Fruit fly (Drosophila melanogaster) whole organism, embryonic: ENCODE results near the gene fru.

Experiments
- B-H1 ChIP-seq: fragments of 200-800 bp; sonication (Bioruptor generic); IDR thresholded peaks from 3 replicates; pipeline ENCODE4 v1.3.6; 2022; ENCODE audit warnings: missing biosample characterization, missing genetic modification characterization
- CG10366 ChIP-seq: fragments of 200-800 bp; sonication (Bioruptor generic); IDR thresholded peaks from 2 replicates; pipeline ENCODE4 v1.3.6; 2022; ENCODE audit warnings: missing biosample characterization, missing genetic modification characterization
- CG10565 ChIP-seq: fragments of 200-800 bp; sonication (Bioruptor generic); optimal IDR thresholded peaks from 3 replicates; lab custom pipeline; 2016; ENCODE audit warnings: missing biosample characterization, mild to moderate bottlenecking, missing genetic modification characterization
- CG10959 ChIP-seq: fragments of 200-800 bp; sonication (Bioruptor generic); IDR thresholded peaks from 2 replicates; pipeline ENCODE4 v1.3.6; 2022; ENCODE audit warnings: missing biosample characterization, missing genetic modification characterization
- CG10979 ChIP-seq: fragments of 200-800 bp; sonication (Bioruptor generic); optimal IDR thresholded peaks from 2 replicates; lab custom pipeline; 2018; ENCODE audit warnings: missing biosample characterization, mild to moderate bottlenecking, missing genetic modification characterization, moderate library complexity
- CG11723 ChIP-seq: fragments of 200-800 bp; sonication (Bioruptor generic); optimal IDR thresholded peaks from 2 replicates; lab custom pipeline; 2017; ENCODE audit warnings: missing biosample characterization, mild to moderate bottlenecking, missing genetic modification characterization
- CG16815 ChIP-seq: fragments of 200-800 bp; sonication (Bioruptor generic); optimal IDR thresholded peaks from 3 replicates; lab custom pipeline; 2017; ENCODE audit warnings: missing biosample characterization, mild to moderate bottlenecking, missing genetic modification characterization
- CG16863 ChIP-seq: fragments of 200-800 bp; sonication (Bioruptor generic); optimal IDR thresholded peaks from 3 replicates; lab custom pipeline; 2016; ENCODE audit warnings: missing biosample characterization, missing genetic modification characterization
- CG2712 ChIP-seq: fragments of 200-800 bp; optimal IDR thresholded peaks from 3 replicates; lab custom pipeline; 2019; ENCODE audit warnings: missing biosample characterization, mild to moderate bottlenecking, missing genetic modification characterization, moderate library complexity
- CG30403 ChIP-seq: fragments of 200-800 bp; sonication (Bioruptor generic); optimal IDR thresholded peaks from 3 replicates; lab custom pipeline; 2016; ENCODE audit warnings: missing biosample characterization, missing genetic modification characterization
- CG31388 ChIP-seq: fragments of 200-800 bp; sonication (Bioruptor generic); optimal IDR thresholded peaks from 2 replicates; lab custom pipeline; 2016; ENCODE audit warnings: missing biosample characterization, missing genetic modification characterization
- CG32532 ChIP-seq: fragments of 200-800 bp; sonication (Bioruptor generic); IDR thresholded peaks from 2 replicates; pipeline ENCODE4 v1.3.6; 2022; ENCODE audit warnings: missing biosample characterization, missing genetic modification characterization
- CG32767 ChIP-seq: fragments of 200-800 bp; sonication (Bioruptor generic); IDR thresholded peaks from 2 replicates; pipeline ENCODE4 v1.3.6; 2022; ENCODE audit warnings: missing biosample characterization, missing genetic modification characterization
- CG34376 ChIP-seq: fragments of 200-800 bp; sonication (Bioruptor generic); optimal IDR thresholded peaks from 2 replicates; lab custom pipeline; 2018; ENCODE audit warnings: missing biosample characterization, mild to moderate bottlenecking, missing genetic modification characterization
- CG4282 ChIP-seq: fragments of 200-800 bp; sonication (Bioruptor generic); optimal IDR thresholded peaks from 2 replicates; lab custom pipeline; 2016; ENCODE audit warnings: missing biosample characterization, missing genetic modification characterization
- CG4730 ChIP-seq: fragments of 200-800 bp; sonication (Bioruptor generic); IDR thresholded peaks from 2 replicates; pipeline ENCODE4 v1.3.6; 2022; ENCODE audit warnings: missing biosample characterization, missing genetic modification characterization
- CG4854 ChIP-seq: fragments of 200-800 bp; sonication (Bioruptor generic); optimal IDR thresholded peaks from 2 replicates; lab custom pipeline; 2016; ENCODE audit warnings: missing biosample characterization, missing genetic modification characterization, inconsistent platforms
- CG8281 ChIP-seq: fragments of 200-800 bp; sonication (Bioruptor generic); optimal IDR thresholded peaks from 2 replicates; lab custom pipeline; 2018; ENCODE audit warnings: missing biosample characterization, mild to moderate bottlenecking, missing genetic modification characterization, moderate library complexity
- CG8765 ChIP-seq: fragments of 200-800 bp; sonication (Bioruptor generic); IDR thresholded peaks from 2 replicates; pipeline ENCODE4 v1.3.6; 2022; ENCODE audit warnings: missing biosample characterization, missing genetic modification characterization
- CG8924 ChIP-seq: fragments of 200-800 bp; optimal IDR thresholded peaks from 3 replicates; lab custom pipeline; 2019; ENCODE audit warnings: missing biosample characterization, mild to moderate bottlenecking, missing genetic modification characterization, moderate library complexity
- CG9932 ChIP-seq: fragments of 200-800 bp; sonication (Bioruptor generic); IDR thresholded peaks from 2 replicates; pipeline ENCODE4 v1.3.6; 2022; ENCODE audit warnings: missing biosample characterization, missing genetic modification characterization
- Deaf1 ChIP-seq: fragments of 200-800 bp; optimal IDR thresholded peaks from 3 replicates; lab custom pipeline; 2019; ENCODE audit warnings: missing biosample characterization, mild to moderate bottlenecking, missing genetic modification characterization, moderate library complexity
- E2f1 ChIP-seq: fragments of 200-800 bp; sonication (Bioruptor generic); IDR thresholded peaks from 2 replicates; pipeline ENCODE4 v1.3.6; 2022; ENCODE audit warnings: missing biosample characterization, missing genetic modification characterization
- ERR ChIP-seq: fragments of 200-800 bp; sonication (Bioruptor generic); optimal IDR thresholded peaks from 2 replicates; lab custom pipeline; 2016; ENCODE audit warnings: missing biosample characterization, missing genetic modification characterization
- HHEX ChIP-seq: fragments of 200-800 bp; sonication (Bioruptor generic); optimal IDR thresholded peaks from 3 replicates; lab custom pipeline; 2017; ENCODE audit warnings: missing biosample characterization, mild to moderate bottlenecking, missing genetic modification characterization, missing genetic modification reagents
- Hmr ChIP-seq: fragments of 200-800 bp; sonication (Bioruptor generic); optimal IDR thresholded peaks from 3 replicates; lab custom pipeline; 2017; ENCODE audit warnings: mild to moderate bottlenecking, missing biosample characterization, missing genetic modification reagents, missing genetic modification characterization
- Hmx ChIP-seq: fragments of 200-800 bp; sonication (Bioruptor generic); optimal IDR thresholded peaks from 2 replicates; lab custom pipeline; 2016; ENCODE audit warnings: missing biosample characterization, missing genetic modification characterization
- Med ChIP-seq: fragments of 200-800 bp; sonication (Bioruptor generic); peaks from one replicate; lab custom pipeline; 2016; ENCODE audit warnings: missing biosample characterization, missing genetic modification characterization, mild to moderate bottlenecking, inconsistent platforms, moderate library complexity
- NfI ChIP-seq: fragments of 200-800 bp; sonication (Bioruptor generic); optimal IDR thresholded peaks from 3 replicates; lab custom pipeline; 2018; ENCODE audit warnings: missing biosample characterization, mild to moderate bottlenecking, missing genetic modification characterization, moderate library complexity
- Ravus ChIP-seq: fragments of 200-800 bp; sonication (Bioruptor generic); IDR thresholded peaks from 2 replicates; pipeline ENCODE4 v1.3.6; 2022; ENCODE audit warnings: missing biosample characterization, missing genetic modification characterization
- Sin3A ChIP-seq: fragments of >200 bp; optimal IDR thresholded peaks from 2 replicates; lab custom pipeline; 2018
- al ChIP-seq: fragments of 200-800 bp; sonication (Bioruptor generic); IDR thresholded peaks from 2 replicates; pipeline ENCODE4 v1.3.6; 2022; ENCODE audit warnings: missing biosample characterization, missing genetic modification characterization
- dimm ChIP-seq: fragments of 200-800 bp; sonication (Bioruptor generic); IDR thresholded peaks from 2 replicates; pipeline ENCODE4 v1.3.6; 2022; ENCODE audit warnings: missing biosample characterization, missing genetic modification characterization
- gfzf ChIP-seq: fragments of 200-800 bp; sonication (Bioruptor generic); optimal IDR thresholded peaks from 2 replicates; lab custom pipeline; 2016; ENCODE audit warnings: missing biosample characterization, mild to moderate bottlenecking, missing genetic modification characterization, moderate library complexity
- gsb-n ChIP-seq: fragments of 200-800 bp; sonication (Bioruptor generic); optimal IDR thresholded peaks from 3 replicates; lab custom pipeline; 2018; ENCODE audit warnings: missing biosample characterization, mild to moderate bottlenecking, missing genetic modification characterization
- lab ChIP-seq: fragments of 200-800 bp; sonication (Bioruptor generic); optimal IDR thresholded peaks from 3 replicates; lab custom pipeline; 2017; ENCODE audit warnings: missing biosample characterization, missing genetic modification characterization, mild to moderate bottlenecking, moderate library complexity, missing genetic modification reagents
- maf-S ChIP-seq: fragments of 200-800 bp; sonication (Bioruptor generic); optimal IDR thresholded peaks from 2 replicates; lab custom pipeline; 2016; ENCODE audit warnings: missing biosample characterization, missing genetic modification characterization
- nerfin-2 ChIP-seq: fragments of 200-800 bp; sonication (Bioruptor generic); IDR thresholded peaks from 2 replicates; pipeline ENCODE4 v1.3.6; 2022; ENCODE audit warnings: missing biosample characterization, missing genetic modification characterization; ENCODE audit not compliant: partially characterized antibody
- nmo ChIP-seq: fragments of 200-800 bp; sonication (Bioruptor generic); optimal IDR thresholded peaks from 2 replicates; lab custom pipeline; 2018; ENCODE audit warnings: missing biosample characterization, mild to moderate bottlenecking, missing genetic modification characterization, moderate library complexity
- pfk ChIP-seq: fragments of 200-800 bp; sonication (Bioruptor generic); optimal IDR thresholded peaks from 2 replicates; lab custom pipeline; 2018; ENCODE audit warnings: missing biosample characterization, mild to moderate bottlenecking, missing genetic modification characterization, moderate library complexity
- pros ChIP-seq: fragments of 200-800 bp; sonication (Bioruptor generic); optimal IDR thresholded peaks from 3 replicates; lab custom pipeline; 2019; ENCODE audit warnings: missing biosample characterization, mild to moderate bottlenecking, missing genetic modification characterization, moderate library complexity
- ro ChIP-seq: fragments of 200-800 bp; sonication (Bioruptor generic); IDR thresholded peaks from 2 replicates; pipeline ENCODE4 v1.3.6; 2022; ENCODE audit warnings: missing biosample characterization, missing genetic modification characterization
- schlank ChIP-seq: fragments of 200-800 bp; sonication (Bioruptor generic); optimal IDR thresholded peaks from 2 replicates; lab custom pipeline; 2018; ENCODE audit warnings: missing biosample characterization, mild to moderate bottlenecking, missing genetic modification characterization
- sens ChIP-seq: fragments of 200-800 bp; sonication (Bioruptor generic); peaks from one replicate; lab custom pipeline; 2016; ENCODE audit warnings: missing biosample characterization, missing genetic modification characterization
- seq ChIP-seq: fragments of 200-800 bp; sonication (Bioruptor generic); IDR thresholded peaks from 2 replicates; pipeline ENCODE4 v1.3.6; 2022; ENCODE audit warnings: missing biosample characterization, missing genetic modification characterization
- sisA ChIP-seq: fragments of 200-800 bp; sonication (Bioruptor generic); IDR thresholded peaks from 2 replicates; pipeline ENCODE4 v1.3.6; 2022; ENCODE audit warnings: missing biosample characterization, missing genetic modification characterization
- tup ChIP-seq: fragments of 200-800 bp; sonication (Bioruptor generic); optimal IDR thresholded peaks from 2 replicates; lab custom pipeline; 2016; ENCODE audit warnings: missing biosample characterization, mild to moderate bottlenecking, missing genetic modification characterization, moderate library complexity
- unpg ChIP-seq: fragments of 200-800 bp; sonication (Bioruptor generic); optimal IDR thresholded peaks from 3 replicates; lab custom pipeline; 2018; ENCODE audit warnings: missing biosample characterization, mild to moderate bottlenecking, missing genetic modification characterization, moderate library complexity
- vnd ChIP-seq: fragments of 200-800 bp; sonication (Bioruptor generic); IDR thresholded peaks from 3 replicates; pipeline ENCODE4 v1.3.6; 2022; ENCODE audit warnings: missing biosample characterization, missing genetic modification characterization; ENCODE audit not compliant: partially characterized antibody
- wor ChIP-seq: fragments of 200-800 bp; sonication (Bioruptor generic); IDR thresholded peaks from 2 replicates; pipeline ENCODE4 v1.3.6; 2022; ENCODE audit warnings: missing biosample characterization, missing genetic modification characterization

fru gene

dm6 chr3R:18448059-18448979 lies 97.1 kb downstream of the fru start (continued):
- TF ChIP-seq tup (GFP tag; lab: Kevin White, UChicago) = no peak
- no peak for TF ChIP-seq CG34376 (GFP tag; lab: Kevin White, UChicago)
- no peak for TF ChIP-seq CG8281 (tag; lab: Kevin White, UChicago)
- TF ChIP-seq sisA (GFP tag; lab: Robert Waterston, UW) = no peak
- no peak for TF ChIP-seq ro (GFP tag; lab: Robert Waterston, UW)
- peak; percentile 50; the same call in 1 of the 2 replicates for TF ChIP-seq al (GFP tag; lab: Robert Waterston, UW)
- peak; percentile 57 for TF ChIP-seq CG30403 (GFP tag; lab: Kevin White, UChicago)
- no peak for TF ChIP-seq pfk (GFP tag; lab: Kevin White, UChicago)
- no peak for TF ChIP-seq CG4282 (GFP tag; lab: Kevin White, UChicago)
- no peak for TF ChIP-seq CG32767 (GFP tag; lab: Robert Waterston, UW)
- no peak for TF ChIP-seq wor
- peak; percentile 60 for TF ChIP-seq CG16815
- TF ChIP-seq CG8765 (GFP tag; lab: Robert Waterston, UW) = peak; percentile 26; the same call in 1 of the 2 replicates
- TF ChIP-seq CG16863 = no peak
- peak; percentile 50; the same call in 1 of the 2 replicates for TF ChIP-seq CG32532 (GFP tag; lab: Robert Waterston, UW)
- TF ChIP-seq CG31388 = no peak
- TF ChIP-seq gsb-n (tag; lab: Kevin White, UChicago) = no peak
- peak; percentile 76 for TF ChIP-seq Hmr
- TF ChIP-seq CG2712 (tag; lab: Kevin White, UChicago) = no peak
- no peak for TF ChIP-seq vnd (GFP tag; lab: Robert Waterston, UW)
- TF ChIP-seq HHEX (GFP tag; lab: Kevin White, UChicago) = peak; percentile 12
- TF ChIP-seq pros (GFP tag; lab: Kevin White, UChicago) = no peak
- TF ChIP-seq ERR (GFP tag; lab: Kevin White, UChicago) = no peak
- TF ChIP-seq CG9932 (GFP tag; lab: Robert Waterston, UW) = peak; percentile 54
- no peak for TF ChIP-seq E2f1 (GFP tag; lab: Robert Waterston, UW)
- no peak for TF ChIP-seq CG4854 (GFP tag; lab: Kevin White, UChicago)
- no peak for TF ChIP-seq Sin3A (lab: Kevin White, UChicago)
- TF ChIP-seq B-H1 (GFP tag; lab: Robert Waterston, UW) = no peak
- TF ChIP-seq Med (GFP tag; lab: Kevin White, UChicago) = peak; percentile 87
- no peak for TF ChIP-seq CG10366 (GFP tag; lab: Robert Waterston, UW)
- no peak for TF ChIP-seq nmo (GFP tag; lab: Kevin White, UChicago)
- TF ChIP-seq lab = peak; percentile 40
- TF ChIP-seq CG10959 (GFP tag; lab: Robert Waterston, UW) = no peak
- no peak for TF ChIP-seq CG10565 (GFP tag; lab: Kevin White, UChicago)
- no peak for TF ChIP-seq CG10979 (tag; lab: Kevin White, UChicago)
- TF ChIP-seq dimm (GFP tag; lab: Robert Waterston, UW) = no peak
- no peak for TF ChIP-seq CG8924
- peak; percentile 8 for TF ChIP-seq schlank
- no peak for TF ChIP-seq nerfin-2 (GFP tag; lab: Robert Waterston, UW)
- peak; percentile 28 for TF ChIP-seq Deaf1 (tag; lab: Kevin White, UChicago)
- TF ChIP-seq maf-S (GFP tag; lab: Kevin White, UChicago) = peak; percentile 34
- no peak for TF ChIP-seq NfI (GFP tag; lab: Kevin White, UChicago)
- no peak for TF ChIP-seq unpg (GFP tag; lab: Kevin White, UChicago)
- TF ChIP-seq Ravus (GFP tag; lab: Robert Waterston, UW) = no peak
- TF ChIP-seq CG4730 = no peak
- peak; percentile 63 for TF ChIP-seq Hmx (GFP tag; lab: Kevin White, UChicago)
- no peak for TF ChIP-seq sens (GFP tag; lab: Kevin White, UChicago)
- TF ChIP-seq CG11723 (GFP tag; lab: Kevin White, UChicago) = no peak
- TF ChIP-seq gfzf (GFP tag; lab: Kevin White, UChicago) = no peak
- TF ChIP-seq seq (GFP tag; lab: Robert Waterston, UW) = no peak
